Worm (Caenorhabditis elegans) whole organism, mixed stage, embryonic: Measurements from ENCODE around the gene srj-23.

Source experiments
- bed-3 ChIP-seq: fragments of 200-800 bp; sonication (Bioruptor generic); optimal IDR thresholded peaks from 3 replicates; lab custom pipeline; 2018; ENCODE audit warnings: mild to moderate bottlenecking, missing genetic modification characterization, moderate library complexity, missing compliant biosample characterization
- blmp-1 ChIP-seq: fragments of 150-350 bp; optimal IDR thresholded peaks from 2 replicates; lab custom pipeline; 2014; ENCODE audit warnings: missing biosample characterization, missing genetic modification characterization
- lsy-2 ChIP-seq: fragments of 150-350 bp; optimal IDR thresholded peaks from 2 replicates; lab custom pipeline; 2014; ENCODE audit warnings: missing biosample characterization, missing genetic modification characterization
- mep-1 ChIP-seq: fragments of 150-350 bp; optimal IDR thresholded peaks from 2 replicates; lab custom pipeline; 2017; ENCODE audit warnings: missing biosample characterization, missing genetic modification reagents, missing genetic modification characterization, inconsistent platforms
- nhr-12 ChIP-seq: fragments of 150-350 bp; optimal IDR thresholded peaks from 2 replicates; lab custom pipeline; 2014; ENCODE audit warnings: missing biosample characterization, missing genetic modification characterization
- nhr-76 ChIP-seq: sonication (generic microtip); optimal IDR thresholded peaks from 2 replicates; lab custom pipeline; 2017; ENCODE audit warnings: missing biosample characterization, missing genetic modification characterization
- sem-2 ChIP-seq: fragments of 200-800 bp; sonication (Bioruptor generic); optimal IDR thresholded peaks from 2 replicates; lab custom pipeline; 2018; ENCODE audit warnings: mild to moderate bottlenecking, missing genetic modification characterization, missing compliant biosample characterization
- unc-39 ChIP-seq: fragments of 150-350 bp; optimal IDR thresholded peaks from 2 replicates; lab custom pipeline; 2014; ENCODE audit warnings: missing biosample characterization, missing genetic modification characterization
- unc-62 ChIP-seq: fragments of 150-350 bp; optimal IDR thresholded peaks from 2 replicates; lab custom pipeline; 2014; ENCODE audit warnings: missing biosample characterization, missing genetic modification reagents, missing genetic modification characterization

DNA sequence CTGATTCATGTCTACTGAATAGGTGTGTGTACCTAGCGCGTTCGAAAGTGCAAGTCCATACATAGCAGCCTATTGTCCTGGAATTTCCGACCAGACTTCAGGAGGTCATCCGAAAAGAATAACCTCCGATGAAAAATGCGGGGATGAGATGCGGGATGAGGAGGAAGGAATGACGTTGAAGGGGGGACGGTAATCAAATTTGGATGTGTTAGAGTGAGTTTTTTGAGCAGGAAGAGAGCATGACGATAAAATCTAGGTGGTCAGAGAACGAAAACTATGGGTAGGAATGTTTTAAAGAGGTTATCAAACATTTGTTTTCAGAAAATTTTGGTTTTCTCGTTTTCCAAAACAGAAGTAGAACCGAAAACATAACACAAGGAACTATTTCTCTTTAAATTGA, 34.6 kb downstream of the srj-23 start:
- no peak for TF ChIP-seq unc-39 (tag; lab: Kevin White, UChicago)
- TF ChIP-seq nhr-12 (tag; lab: Kevin White, UChicago): no peak
- no peak for TF ChIP-seq bed-3 (GFP tag; lab: Kevin White, UChicago)
- no peak for TF ChIP-seq unc-62 (GFP tag; lab: Kevin White, UChicago)
- no peak for TF ChIP-seq mep-1 (tag; lab: Kevin White, UChicago)
- no peak for TF ChIP-seq lsy-2 (tag; lab: Kevin White, UChicago)
- no peak for TF ChIP-seq nhr-76 (tag; lab: Kevin White, UChicago)
- TF ChIP-seq blmp-1 (tag; lab: Kevin White, UChicago): no peak
- no peak for TF ChIP-seq sem-2 (GFP tag; lab: Kevin White, UChicago)
